Worm (Caenorhabditis elegans) whole organism, L4 larva: ENCODE measurements around the gene osta-1.

Experiments used
- F10B5.3 ChIP-seq: sonication (generic microtip); optimal IDR thresholded peaks from 2 replicates; lab custom pipeline; 2016; ENCODE audit warnings: mild to moderate bottlenecking, missing genetic modification characterization, missing compliant biosample characterization
- F37D6.2 ChIP-seq: sonication (generic microtip); optimal IDR thresholded peaks from 2 replicates; lab custom pipeline; 2016; ENCODE audit warnings: mild to moderate bottlenecking, missing genetic modification characterization, missing compliant biosample characterization
- F44E2.7 ChIP-seq: fragments of 200-800 bp; sonication (Bioruptor generic); IDR thresholded peaks from 2 replicates; pipeline ENCODE4 v2.1.2; 2022; ENCODE audit warnings: missing genetic modification characterization, missing compliant biosample characterization
- R02D3.7 ChIP-seq: fragments of 150-350 bp; sonication (generic microtip); optimal IDR thresholded peaks from 3 replicates; lab custom pipeline; 2014; ENCODE audit warnings: missing biosample characterization, missing genetic modification characterization
- Y48G9A.11 ChIP-seq: fragments of 200-800 bp; sonication (Bioruptor generic); IDR thresholded peaks from 2 replicates; pipeline ENCODE4 v1.3.6; 2022; ENCODE audit warnings: missing genetic modification reagents, missing genetic modification characterization, missing compliant biosample characterization
- Y75B8A.6 ChIP-seq: fragments of 200-800 bp; sonication (Bioruptor generic); IDR thresholded peaks from 2 replicates; pipeline ENCODE4 v1.3.6; 2022; ENCODE audit warnings: missing genetic modification reagents, missing genetic modification characterization, missing compliant biosample characterization
- ZK337.2 ChIP-seq: fragments of 200-800 bp; sonication (Bioruptor generic); IDR thresholded peaks from 2 replicates; pipeline ENCODE4 v1.3.6; 2022; ENCODE audit warnings: missing genetic modification reagents, missing genetic modification characterization, missing compliant biosample characterization
- ZK546.5 ChIP-seq, 2 experiments: sonication (generic microtip); optimal IDR thresholded peaks; 2 replicates each; lab custom pipeline; 2017; ENCODE audit warnings: missing biosample characterization in 2 of 2, missing genetic modification characterization in 2 of 2
- aha-1 ChIP-seq: fragments of 150-350 bp; peaks from one replicate; lab custom pipeline; 2014; ENCODE audit warnings: missing biosample characterization, missing genetic modification characterization
- ceh-20 ChIP-seq: fragments of 200-800 bp; sonication (Bioruptor generic); IDR thresholded peaks from 2 replicates; pipeline ENCODE4 v1.3.6; 2022; ENCODE audit warnings: missing genetic modification reagents, missing genetic modification characterization, missing compliant biosample characterization
- ceh-28 ChIP-seq: fragments of 150-350 bp; optimal IDR thresholded peaks from 2 replicates; lab custom pipeline; 2014; ENCODE audit warnings: missing biosample characterization, missing genetic modification reagents, missing genetic modification characterization
- ceh-44 ChIP-seq: fragments of 200-800 bp; sonication (Bioruptor generic); IDR thresholded peaks from 2 replicates; pipeline ENCODE4 v1.3.6; 2022; ENCODE audit warnings: missing genetic modification reagents, missing genetic modification characterization, missing compliant biosample characterization
- ces-1 ChIP-seq: fragments of 150-350 bp; sonication (generic microtip); optimal IDR thresholded peaks from 4 replicates; lab custom pipeline; 2014; ENCODE audit warnings: missing biosample characterization, missing genetic modification reagents, missing genetic modification characterization
- cey-2 ChIP-seq: sonication (generic microtip); optimal IDR thresholded peaks from 3 replicates; lab custom pipeline; 2017; ENCODE audit warnings: missing genetic modification characterization, mild to moderate bottlenecking, missing compliant biosample characterization, antibody characterized with exemption, borderline replicate concordance; ENCODE audit not compliant: insufficient read depth
- ctbp-1 ChIP-seq: fragments of 200-800 bp; sonication (Bioruptor generic); IDR thresholded peaks from 2 replicates; pipeline ENCODE4 v1.3.6; 2022; ENCODE audit warnings: missing genetic modification reagents, missing genetic modification characterization, missing compliant biosample characterization
- dmd-9 ChIP-seq: fragments of 200-800 bp; sonication (Bioruptor generic); IDR thresholded peaks from 2 replicates; pipeline ENCODE4 v1.3.6; 2022; ENCODE audit warnings: missing genetic modification reagents, missing genetic modification characterization, missing compliant biosample characterization
- dpl-1 ChIP-seq: fragments of 150-350 bp; optimal IDR thresholded peaks from 2 replicates; lab custom pipeline; 2014; ENCODE audit warnings: missing biosample characterization, missing genetic modification reagents, missing genetic modification characterization
- egl-27 ChIP-seq: sonication (generic microtip); optimal IDR thresholded peaks from 3 replicates; lab custom pipeline; 2017; ENCODE audit warnings: missing biosample characterization, missing genetic modification reagents, missing genetic modification characterization
- fos-1 ChIP-seq: fragments of 150-350 bp; optimal IDR thresholded peaks from 2 replicates; lab custom pipeline; 2014; ENCODE audit warnings: missing biosample characterization, missing genetic modification characterization
- hlh-11 ChIP-seq: fragments of 200-800 bp; sonication (Bioruptor generic); optimal IDR thresholded peaks from 2 replicates; lab custom pipeline; 2018; ENCODE audit warnings: mild to moderate bottlenecking, missing genetic modification characterization, missing compliant biosample characterization
- hmg-1.1 ChIP-seq: fragments of 200-800 bp; sonication (Bioruptor generic); IDR thresholded peaks from 2 replicates; pipeline ENCODE4 v1.3.6; 2022; ENCODE audit warnings: missing genetic modification reagents, missing genetic modification characterization, missing compliant biosample characterization
- lin-15B ChIP-seq: fragments of 150-350 bp; sonication (generic microtip); optimal IDR thresholded peaks from 3 replicates; lab custom pipeline; 2014; ENCODE audit warnings: missing biosample characterization, missing genetic modification characterization
- lir-3 ChIP-seq: sonication (generic microtip); optimal IDR thresholded peaks from 2 replicates; lab custom pipeline; 2016; ENCODE audit warnings: mild to moderate bottlenecking, missing genetic modification characterization, missing compliant biosample characterization
- madf-5 ChIP-seq, 2 experiments: fragments of 200-800 bp; sonication (Bioruptor generic); IDR thresholded peaks; 2 replicates each; pipeline ENCODE4 v1.3.6; 2022; ENCODE audit warnings: missing compliant biosample characterization in 2 of 2, missing genetic modification characterization in 2 of 2
- madf-9 ChIP-seq: fragments of 200-800 bp; sonication (Bioruptor generic); conservative IDR thresholded peaks from 2 replicates; pipeline ENCODE4 v1.3.6; 2022; ENCODE audit warnings: missing genetic modification reagents, missing genetic modification characterization, missing compliant biosample characterization
- mdl-1 ChIP-seq, 2 experiments: fragments of 150-350 bp in 1 of 2; sonication (generic microtip) in 1 of 2; optimal IDR thresholded peaks; 2 replicates each; lab custom pipeline; 2014 to 2017; ENCODE audit warnings: missing biosample characterization in 2 of 2, missing genetic modification characterization in 2 of 2
- mxl-3 ChIP-seq: fragments of 200-800 bp; sonication (Bioruptor generic); optimal IDR thresholded peaks from 2 replicates; lab custom pipeline; 2018; ENCODE audit warnings: mild to moderate bottlenecking, missing genetic modification characterization, missing compliant biosample characterization
- nhr-10 ChIP-seq: fragments of 150-350 bp; optimal IDR thresholded peaks from 2 replicates; lab custom pipeline; 2014; ENCODE audit warnings: missing biosample characterization, missing genetic modification characterization
- nhr-102 ChIP-seq: sonication (generic microtip); optimal IDR thresholded peaks from 2 replicates; lab custom pipeline; 2016; ENCODE audit warnings: mild to moderate bottlenecking, missing genetic modification characterization, moderate library complexity, missing compliant biosample characterization
- nhr-48 ChIP-seq: sonication (generic microtip); optimal IDR thresholded peaks from 2 replicates; lab custom pipeline; 2016; ENCODE audit warnings: mild to moderate bottlenecking, missing genetic modification characterization, missing compliant biosample characterization
- nhr-6 ChIP-seq: fragments of 150-350 bp; optimal IDR thresholded peaks from 2 replicates; lab custom pipeline; 2014; ENCODE audit warnings: missing biosample characterization, missing genetic modification characterization
- pha-4 ChIP-seq, 2 experiments: fragments of 150-350 bp in 1 of 2; fragments of 200-800 bp in 1 of 2; sonication (Bioruptor generic) in 1 of 2; IDR thresholded peaks in 1 of 2; optimal IDR thresholded peaks in 1 of 2; 2 replicates each; pipeline versions ENCODE4 v1.3.6 to Lab custom; 2014 to 2022; ENCODE audit warnings: missing genetic modification characterization in 2 of 2, missing genetic modification reagents in 2 of 2, missing biosample characterization in 1 of 2, missing compliant biosample characterization in 1 of 2
- php-3 ChIP-seq: fragments of 200-800 bp; sonication (Bioruptor generic); IDR thresholded peaks from 2 replicates; pipeline ENCODE4 v1.3.6; 2022; ENCODE audit warnings: missing genetic modification reagents, missing genetic modification characterization, missing compliant biosample characterization
- rbr-2 ChIP-seq: sonication (generic microtip); optimal IDR thresholded peaks from 2 replicates; lab custom pipeline; 2016; ENCODE audit warnings: missing genotype, missing genetic modification characterization, missing compliant biosample characterization
- saeg-2 ChIP-seq: fragments of 200-800 bp; sonication (Bioruptor generic); IDR thresholded peaks from 2 replicates; pipeline ENCODE4 v1.3.6; 2022; ENCODE audit warnings: missing genetic modification reagents, missing genetic modification characterization, missing compliant biosample characterization
- sdz-12 ChIP-seq: fragments of 200-800 bp; sonication (Bioruptor generic); optimal IDR thresholded peaks from 2 replicates; lab custom pipeline; 2018; ENCODE audit warnings: mild to moderate bottlenecking, missing genetic modification characterization, missing compliant biosample characterization
- snpc-4 ChIP-seq: fragments of 150-350 bp; optimal IDR thresholded peaks from 2 replicates; lab custom pipeline; 2014; ENCODE audit warnings: missing biosample characterization, missing genetic modification characterization
- unc-39 ChIP-seq: sonication (generic microtip); optimal IDR thresholded peaks from 2 replicates; lab custom pipeline; 2017; ENCODE audit warnings: missing biosample characterization, missing genetic modification characterization
- unc-62 ChIP-seq, 3 experiments: fragments of 150-350 bp in 1 of 3; sonication (generic microtip); optimal IDR thresholded peaks in 2 of 3; peaks in 1 of 3; 1 replicate in 1 of 3; 2 replicates in 2 of 3; lab custom pipeline; 2014 to 2017; ENCODE audit warnings: missing biosample characterization in 3 of 3, missing genetic modification characterization in 3 of 3, missing genetic modification reagents in 3 of 3, missing genotype in 1 of 3
- vab-7 ChIP-seq: fragments of 200-800 bp; sonication (Bioruptor generic); IDR thresholded peaks from 2 replicates; pipeline ENCODE4 v1.3.6; 2022; ENCODE audit warnings: missing genetic modification reagents, missing genetic modification characterization, missing compliant biosample characterization
- zfp-3 ChIP-seq: fragments of 200-800 bp; sonication (Bioruptor generic); conservative IDR thresholded peaks from 2 replicates; pipeline ENCODE4 v1.3.6; 2022; ENCODE audit warnings: missing genetic modification reagents, missing genetic modification characterization, missing compliant biosample characterization
- zip-2 ChIP-seq: fragments of 150-350 bp; optimal IDR thresholded peaks from 2 replicates; lab custom pipeline; 2014; ENCODE audit warnings: missing biosample characterization, missing genetic modification characterization
- ztf-11 ChIP-seq: fragments of 150-350 bp; optimal IDR thresholded peaks from 2 replicates; lab custom pipeline; 2014; ENCODE audit warnings: missing biosample characterization, missing genetic modification characterization
- ztf-7 ChIP-seq: fragments of 150-350 bp; optimal IDR thresholded peaks from 2 replicates; lab custom pipeline; 2014; ENCODE audit warnings: missing biosample characterization, missing genetic modification characterization

osta-1 gene

DNA sequence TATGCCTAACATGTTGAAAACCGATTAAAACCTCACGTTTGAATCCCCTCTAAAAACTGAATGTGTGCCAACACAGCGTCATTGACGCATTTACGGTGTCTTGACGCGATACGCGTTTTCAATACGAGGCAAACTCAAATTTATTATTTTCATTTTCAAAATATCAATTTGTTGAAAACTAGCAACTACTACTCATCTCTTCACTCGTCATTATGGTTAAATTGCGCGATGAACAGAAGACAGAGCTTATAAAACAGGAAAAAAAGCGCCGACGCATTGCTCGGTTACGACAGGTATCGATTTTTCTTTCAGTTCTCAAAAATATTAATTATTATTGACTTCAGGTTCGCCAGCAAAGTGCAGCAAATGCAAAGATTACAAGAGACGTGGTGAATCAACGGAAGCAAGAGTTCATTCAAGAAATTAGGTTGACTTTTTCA is 18.1 kb downstream of the osta-1 start, which contains the start of gene enee-1 (continued):
- TF ChIP-seq hmg-1.1 (GFP tag; lab: Robert Waterston, UW) = peak; percentile 75
- peak; percentile 48 for TF ChIP-seq F10B5.3 (tag; lab: Kevin White, UChicago)
- no peak for TF ChIP-seq F44E2.7 (GFP tag; lab: Robert Waterston, UW)
- no peak for TF ChIP-seq R02D3.7
- peak; percentile 72 for TF ChIP-seq rbr-2
- peak; percentile 39; the same call in 1 of the 2 replicates for TF ChIP-seq ctbp-1
- no peak for TF ChIP-seq snpc-4
- no peak for TF ChIP-seq zfp-3 (GFP tag; lab: Robert Waterston, UW)
- TF ChIP-seq madf-5 (GFP tag; IDR thresholded peaks at IDR 0.05; lab: Robert Waterston, UW) = no peak
- TF ChIP-seq ztf-11 (tag; lab: Kevin White, UChicago) = no peak

- TF ChIP-seq ceh-28 (tag; lab: Kevin White, UChicago) (no peak), nhr-48 (tag; lab: Kevin White, UChicago) (no peak), sdz-12 (GFP tag; lab: Kevin White, UChicago) (no peak), pha-4 (GFP tag; IDR thresholded peaks at IDR 0.05; lab: Robert Waterston, UW) (no peak), pha-4 (tag; optimal IDR thresholded peaks at IDR 0.05; lab: Kevin White, UChicago) (no peak), dpl-1 (GFP tag; lab: Kevin White, UChicago) (no peak), zip-2 (tag; lab: Kevin White, UChicago) (no peak), R02D3.7 (no peak), ztf-11 (tag; lab: Kevin White, UChicago) (no peak), lin-15B (tag; lab: Kevin White, UChicago) (no peak), Y48G9A.11 (GFP tag; lab: Robert Waterston, UW) (no peak), lir-3 (tag; lab: Kevin White, UChicago) (no peak), nhr-102 (tag; lab: Kevin White, UChicago) (no peak), nhr-10 (no peak)
- TF ChIP-seq, all 104 proteins: peak for 0
Observed at ce11 chrII:28283-28682, 21.8 kb downstream of the osta-1 start, which contains the start of gene F23F1.4. Gene F23F1.4 (minus strand): TSS chrII:28423.

- TF ChIP-seq nhr-6 (tag; lab: Kevin White, UChicago) = no peak
- peak; percentile 75 for TF ChIP-seq aha-1
- TF ChIP-seq unc-62 (GFP tag; optimal IDR thresholded peaks at IDR 0.05 in 1 of 2; lab: Kevin White, UChicago) = peak in 1 of 2 experiments; percentile 11
- TF ChIP-seq unc-62 (tag; optimal IDR thresholded peaks at IDR 0.05; lab: Kevin White, UChicago) = no peak
Observed at ce11 chrII:29578-29977, 23.1 kb downstream of the osta-1 start.

DNA sequence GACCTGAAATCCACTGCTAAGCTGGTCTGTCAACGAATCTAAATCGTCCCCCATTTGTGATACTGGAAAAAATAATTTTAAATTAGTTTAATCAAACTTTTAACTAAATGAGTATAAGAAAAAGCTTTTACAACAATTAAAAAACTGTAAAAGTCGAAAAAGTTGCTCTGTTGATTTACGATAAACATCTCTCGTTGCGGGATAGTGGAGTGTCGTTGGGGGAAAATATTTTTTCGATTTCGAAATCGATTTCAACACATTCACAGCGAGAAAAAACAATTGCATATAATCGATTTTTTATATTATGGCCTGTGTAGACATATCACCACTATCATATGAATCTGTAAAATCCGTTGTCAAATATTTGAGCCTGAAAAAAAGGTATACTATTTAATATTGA is 25.1 kb downstream of the osta-1 start, which contains the start of the genes F23F1.5 and fbxc-54:
Gene F23F1.5 (minus strand): TSS at position 64 of the 400 bp plus-strand sequence.
Gene fbxc-54 (plus strand): TSS at position 199 of the 400 bp plus-strand sequence.
- no peak for TF ChIP-seq lin-15B (tag; lab: Kevin White, UChicago)
- no peak for TF ChIP-seq unc-39 (tag; lab: Kevin White, UChicago)
- peak; percentile 43 for TF ChIP-seq R02D3.7
- no peak for TF ChIP-seq ztf-7 (tag; lab: Kevin White, UChicago)
- TF ChIP-seq ZK337.2 = no peak
- no peak for TF ChIP-seq mxl-3 (GFP tag; lab: Kevin White, UChicago)
- no peak for TF ChIP-seq madf-9
- no peak for TF ChIP-seq ctbp-1
- no peak for TF ChIP-seq php-3 (GFP tag; lab: Robert Waterston, UW)
- TF ChIP-seq mdl-1 (tag; optimal IDR thresholded peaks at IDR 0.05; lab: Kevin White, UChicago) = no peak
- no peak for TF ChIP-seq ceh-20 (GFP tag; lab: Robert Waterston, UW)
- no peak for TF ChIP-seq dmd-9 (GFP tag; lab: Robert Waterston, UW)
- TF ChIP-seq F37D6.2 (tag; lab: Kevin White, UChicago) = no peak
- no peak for TF ChIP-seq fos-1 (tag; lab: Kevin White, UChicago)
- no peak for TF ChIP-seq vab-7 (GFP tag; lab: Robert Waterston, UW)
- TF ChIP-seq Y75B8A.6 (GFP tag; lab: Robert Waterston, UW) = no peak
- TF ChIP-seq F10B5.3 (tag; lab: Kevin White, UChicago) = no peak
- no peak for TF ChIP-seq madf-5 (GFP tag; IDR thresholded peaks at IDR 0.05; lab: Robert Waterston, UW)
- TF ChIP-seq hlh-11 (tag; lab: Kevin White, UChicago) = no peak
- TF ChIP-seq ztf-11 (tag; lab: Kevin White, UChicago) = no peak
- no peak for TF ChIP-seq aha-1
- no peak for TF ChIP-seq zip-2 (tag; lab: Kevin White, UChicago)
- TF ChIP-seq ceh-44 (GFP tag; lab: Robert Waterston, UW) = no peak
- no peak for TF ChIP-seq saeg-2 (GFP tag; lab: Robert Waterston, UW)
- peak; percentile 37 for TF ChIP-seq nhr-6 (tag; lab: Kevin White, UChicago)
- TF ChIP-seq ZK546.5 (tag; optimal IDR thresholded peaks at IDR 0.05; lab: Kevin White, UChicago) = no peak
- no peak for TF ChIP-seq snpc-4
- no peak for TF ChIP-seq cey-2 (tag; lab: Kevin White, UChicago)
- TF ChIP-seq rbr-2 = no peak
- TF ChIP-seq ces-1 (GFP tag; lab: Kevin White, UChicago) = no peak
- TF ChIP-seq egl-27 (tag; lab: Kevin White, UChicago) = no peak
